Worm (Caenorhabditis elegans) whole organism, young adult: ENCODE measurements around the gene F56D5.5.

Experiments used
- F57C9.4 ChIP-seq: sonication (generic microtip); optimal IDR thresholded peaks from 2 replicates; lab custom pipeline; 2017; ENCODE audit warnings: mild to moderate bottlenecking, missing genetic modification characterization, missing compliant biosample characterization
- T26A5.8 ChIP-seq: sonication (generic microtip); optimal IDR thresholded peaks from 2 replicates; lab custom pipeline; 2016; ENCODE audit warnings: missing genetic modification characterization, missing compliant biosample characterization
- hsf-1 ChIP-seq: fragments of 200-800 bp; sonication (Bioruptor generic); IDR thresholded peaks from 2 replicates; pipeline ENCODE4 v1.3.6; 2022; ENCODE audit warnings: missing genetic modification reagents, missing genetic modification characterization, missing compliant biosample characterization
- lin-40 ChIP-seq: sonication (generic microtip); optimal IDR thresholded peaks from 2 replicates; lab custom pipeline; 2016; ENCODE audit warnings: missing genetic modification characterization, mild to moderate bottlenecking, missing compliant biosample characterization, missing genotype, missing genetic modification reagents
- mcd-1 ChIP-seq: fragments of 200-800 bp; sonication (Bioruptor generic); IDR thresholded peaks from 2 replicates; pipeline ENCODE4 v1.3.6; 2022; ENCODE audit warnings: missing genetic modification reagents, missing genetic modification characterization, missing compliant biosample characterization
- snpc-4 ChIP-seq, 5 experiments: fragments of 150-350 bp in 1 of 5; sonication (generic microtip) in 4 of 5; optimal IDR thresholded peaks; 2 replicates each; lab custom pipeline; 2014 to 2018; ENCODE audit warnings: missing genetic modification characterization in 5 of 5, missing biosample characterization in 3 of 5, antibody characterized with exemption in 2 of 5, mild to moderate bottlenecking in 2 of 5, missing compliant biosample characterization in 2 of 5, missing genotype in 2 of 5, moderate library complexity in 2 of 5, missing genetic modification reagents in 1 of 5
- unc-130 ChIP-seq: sonication (generic microtip); optimal IDR thresholded peaks from 2 replicates; lab custom pipeline; 2016; ENCODE audit warnings: missing genetic modification reagents, missing genetic modification characterization, missing compliant biosample characterization

DNA sequence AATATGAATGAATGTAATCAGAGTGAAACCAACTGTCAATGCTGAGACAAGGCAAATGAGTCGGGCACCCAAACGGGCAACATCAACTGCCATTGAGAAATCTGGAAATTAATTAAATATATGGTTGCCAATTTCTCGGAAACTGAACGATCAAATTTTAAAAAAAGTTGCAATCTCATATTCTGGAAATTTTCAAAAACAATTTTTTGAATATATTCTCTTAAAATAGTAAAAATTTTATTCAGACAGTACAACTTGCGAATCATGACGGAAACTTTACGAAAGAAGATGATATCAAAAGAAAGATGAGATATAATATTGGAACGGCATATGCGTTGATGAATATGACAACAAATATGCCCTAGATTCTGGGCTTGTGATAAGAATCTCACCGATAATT, 11.8 kb downstream of the F56D5.5 start, which contains the start of gene col-121:
- TF ChIP-seq lin-40 (tag; lab: Kevin White, UChicago) (no peak), hsf-1 (GFP tag; lab: Robert Waterston, UW) (no peak), T26A5.8 (no peak), mcd-1 (GFP tag; lab: Robert Waterston, UW) (no peak), F57C9.4 (no peak), snpc-4 (GFP tag; optimal IDR thresholded peaks at IDR 0.05; lab: Kevin White, UChicago) (no peak), snpc-4 (tag; optimal IDR thresholded peaks at IDR 0.05; lab: Kevin White, UChicago) (no peak), unc-130 (GFP tag; lab: Kevin White, UChicago) (no peak)
